Fruit fly (Drosophila melanogaster): Measurements from ENCODE around the gene side.

The side gene

DNA sequence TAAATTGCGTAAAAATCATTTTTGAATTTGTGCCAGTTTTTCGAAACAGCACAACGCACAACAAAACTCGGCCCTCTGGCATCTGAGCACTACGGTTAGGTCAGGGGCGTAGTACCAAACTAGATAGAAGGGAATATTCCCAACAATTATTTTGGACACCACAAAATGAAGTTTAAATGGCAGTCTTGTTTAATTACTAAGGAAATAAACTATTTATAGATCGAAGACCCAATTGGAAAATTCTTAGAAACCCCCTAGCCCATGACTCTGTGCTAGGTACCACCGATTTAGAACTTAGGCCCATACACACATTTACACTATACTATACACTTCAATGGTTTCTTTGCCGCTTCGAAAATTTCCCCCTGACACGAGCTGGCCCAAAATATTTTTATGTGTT is 30.2 kb downstream of the side start (continued):
- TF ChIP-seq CG13123 (GFP tag; optimal IDR thresholded peaks at IDR 0.05) (no peak), CG11504 (tag; optimal IDR thresholded peaks at IDR 0.05) (peak; percentile 75), HLHmδ (GFP tag; optimal IDR thresholded peaks at IDR 0.05) (no peak), CG18599 (GFP tag; optimal IDR thresholded peaks at IDR 0.05) (peak; percentile 78), ro (GFP tag; IDR thresholded peaks at IDR 0.05) (peak; percentile 39; the same call in 1 of the 2 replicates), cas (GFP tag; IDR thresholded peaks at IDR 0.05) (0 out of 2 replicates have a peak, but pooled peaks have one; percentile 39), CG30020 (tag; optimal IDR thresholded peaks at IDR 0.05) (no peak), CG4360 (GFP tag; IDR thresholded peaks at IDR 0.05) (no peak), exex (tag; optimal IDR thresholded peaks at IDR 0.05) (peak; percentile 28), rib (GFP tag; IDR thresholded peaks at IDR 0.05) (peak; percentile 67), CG10462 (GFP tag; optimal IDR thresholded peaks at IDR 0.05) (no peak), CG14014 (GFP tag; IDR thresholded peaks at IDR 0.05) (peak; percentile 86), CG12769 (tag; optimal IDR thresholded peaks at IDR 0.05) (peak; percentile 86), hbn (GFP tag; IDR thresholded peaks at IDR 0.05; ENCODE audit: partially characterized antibody) (no peak), Meics (GFP tag; optimal IDR thresholded peaks at IDR 0.05) (peak; percentile 80), wor (GFP tag; IDR thresholded peaks at IDR 0.05) (peak; percentile 43), unc-4 (GFP tag; IDR thresholded peaks at IDR 0.05; ENCODE audit: partially characterized antibody) (no peak), CG2712 (tag; optimal IDR thresholded peaks at IDR 0.05) (peak; percentile 71), sens-2 (GFP tag; IDR thresholded peaks at IDR 0.05) (0 out of 2 replicates have a peak, but pooled peaks have one; percentile 20), sim (GFP tag; IDR thresholded peaks at IDR 0.05) (no peak), schlank (tag; optimal IDR thresholded peaks at IDR 0.05) (peak; percentile 58), kah (GFP tag; optimal IDR thresholded peaks at IDR 0.05) (peak; percentile 21), trh (GFP tag; optimal IDR thresholded peaks at IDR 0.05) (no peak), so (GFP tag; IDR thresholded peaks at IDR 0.05) (peak; percentile 27; the same call in 1 of the 3 replicates), stwl (tag; optimal IDR thresholded peaks at IDR 0.05) (no peak), CG18476 (GFP tag; optimal IDR thresholded peaks at IDR 0.05) (peak; percentile 13), Ravus (GFP tag; IDR thresholded peaks at IDR 0.05) (peak; percentile 72), CG4404 (GFP tag; IDR thresholded peaks at IDR 0.05) (peak; percentile 76), CG14050 (GFP tag; IDR thresholded peaks at IDR 0.05) (peak; percentile 67), CG16815 (GFP tag; optimal IDR thresholded peaks at IDR 0.05) (peak; percentile 39), mirr (GFP tag; optimal IDR thresholded peaks at IDR 0.05) (peak; percentile 77), Hsf (GFP tag; optimal IDR thresholded peaks at IDR 0.05) (peak; percentile 65), croc (GFP tag; conservative IDR thresholded peaks at IDR 0.05) (peak; percentile 41; the same call in 1 of the 3 replicates), CG13287 (GFP tag; IDR thresholded peaks at IDR 0.05; ENCODE audit: partially characterized antibody) (no peak), CG1832 (GFP tag; optimal IDR thresholded peaks at IDR 0.05) (no peak), Dref (GFP tag; IDR thresholded peaks at IDR 0.05) (peak; percentile 27; the same call in 1 of the 2 replicates), repo (GFP tag; optimal IDR thresholded peaks at IDR 0.05) (peak; percentile 34), pum (GFP tag; optimal IDR thresholded peaks at IDR 0.05) (peak; percentile 41), CG30431 (GFP tag; optimal IDR thresholded peaks at IDR 0.05) (peak; percentile 21), CG4328 (GFP tag; optimal IDR thresholded peaks at IDR 0.05) (peak; percentile 62), sr (GFP tag; IDR thresholded peaks at IDR 0.05) (no peak), D (optimal IDR thresholded peaks at IDR 0.05) (no peak), D (GFP tag; optimal IDR thresholded peaks at IDR 0.05) (no peak), Xrp1 (GFP tag; IDR thresholded peaks at IDR 0.05) (peak; percentile 66), CG3995 (GFP tag; optimal IDR thresholded peaks at IDR 0.05) (peak; percentile 4), CG31224 (GFP tag; IDR thresholded peaks at IDR 0.05) (peak; percentile 79), Lpt (GFP tag; optimal IDR thresholded peaks at IDR 0.05) (no peak), danr (GFP tag; IDR thresholded peaks at IDR 0.05) (peak; percentile 67; the same call in 1 of the 2 replicates), CG11560 (tag; IDR thresholded peaks at IDR 0.05) (peak; percentile 60; the same call in 2 of the 3 replicates), CG2889 (GFP tag; IDR thresholded peaks at IDR 0.05) (peak; percentile 70; the same call in 1 of the 3 replicates), sqz (GFP tag; optimal IDR thresholded peaks at IDR 0.05) (peak; percentile 33)
